Fruit fly (Drosophila melanogaster) whole organism, adult: ENCODE data around the gene CSN3.
A peak's percentile ranks its signal among the peaks of the same experiment; 100 is the strongest.

ENCODE experiments used
- CG11617 ChIP-seq: fragments of 200-800 bp; sonication (Bioruptor generic); optimal IDR thresholded peaks from 2 replicates; lab custom pipeline; 2017; ENCODE audit warnings: mild to moderate bottlenecking, missing biosample characterization, missing genetic modification reagents, missing genetic modification characterization
- CG12768 ChIP-seq: fragments of 200-800 bp; sonication (Bioruptor generic); optimal IDR thresholded peaks from 2 replicates; lab custom pipeline; 2017; ENCODE audit warnings: missing biosample characterization, missing genetic modification characterization, mild to moderate bottlenecking, moderate library complexity, missing genetic modification reagents
- CG14711 ChIP-seq: fragments of 200-800 bp; sonication (Bioruptor generic); optimal IDR thresholded peaks from 2 replicates; lab custom pipeline; 2018; ENCODE audit warnings: missing biosample characterization, mild to moderate bottlenecking, missing genetic modification characterization, moderate library complexity
- CG1620 ChIP-seq: fragments of 200-800 bp; sonication (Bioruptor generic); optimal IDR thresholded peaks from 2 replicates; lab custom pipeline; 2016; ENCODE audit warnings: missing biosample characterization, missing genetic modification characterization
- CG33017 ChIP-seq: fragments of 200-800 bp; sonication (Bioruptor generic); optimal IDR thresholded peaks from 2 replicates; lab custom pipeline; 2018; ENCODE audit warnings: missing biosample characterization, mild to moderate bottlenecking, missing genetic modification characterization, moderate library complexity
- CG5204 ChIP-seq: fragments of 200-800 bp; sonication (Bioruptor generic); optimal IDR thresholded peaks from 2 replicates; lab custom pipeline; 2016; ENCODE audit warnings: missing biosample characterization, missing genetic modification characterization
- CG7045 ChIP-seq: fragments of 200-800 bp; sonication (Bioruptor generic); optimal IDR thresholded peaks from 2 replicates; lab custom pipeline; 2017; ENCODE audit warnings: missing biosample characterization, mild to moderate bottlenecking, missing genetic modification characterization
- CG7101 ChIP-seq: fragments of 200-800 bp; sonication (Bioruptor generic); optimal IDR thresholded peaks from 2 replicates; lab custom pipeline; 2018; ENCODE audit warnings: missing biosample characterization, mild to moderate bottlenecking, missing genetic modification characterization, moderate library complexity
- Clk ChIP-seq: fragments of 200-800 bp; sonication (Bioruptor generic); optimal IDR thresholded peaks from 2 replicates; lab custom pipeline; 2017; ENCODE audit warnings: missing biosample characterization, missing genetic modification characterization
- Crg-1 ChIP-seq: fragments of 200-800 bp; sonication (Bioruptor generic); optimal IDR thresholded peaks from 2 replicates; lab custom pipeline; 2016; ENCODE audit warnings: missing biosample characterization, missing genetic modification characterization
- Hr96 ChIP-seq: fragments of 200-800 bp; sonication (Bioruptor generic); optimal IDR thresholded peaks from 2 replicates; lab custom pipeline; 2016; ENCODE audit warnings: missing biosample characterization, missing genetic modification characterization
- Mnt ChIP-seq: fragments of 200-800 bp; sonication (Bioruptor generic); optimal IDR thresholded peaks from 2 replicates; lab custom pipeline; 2016; ENCODE audit warnings: missing biosample characterization, mild to moderate bottlenecking, missing genetic modification characterization
- bab1 ChIP-seq: fragments of 200-800 bp; sonication (Bioruptor generic); optimal IDR thresholded peaks from 3 replicates; lab custom pipeline; 2019; ENCODE audit warnings: missing biosample characterization, mild to moderate bottlenecking, missing genetic modification characterization, moderate library complexity
- cic ChIP-seq: fragments of 200-800 bp; sonication (Bioruptor generic); optimal IDR thresholded peaks from 2 replicates; lab custom pipeline; 2017; ENCODE audit warnings: missing biosample characterization, mild to moderate bottlenecking, missing genetic modification characterization, moderate library complexity
- cnc ChIP-seq, 2 experiments: fragments of >200 bp; optimal IDR thresholded peaks; 2 replicates each; lab custom pipeline; 2017
- kay ChIP-seq: fragments of 200-800 bp; sonication (Bioruptor generic); peaks from one replicate; lab custom pipeline; 2016; ENCODE audit warnings: missing biosample characterization, missing genetic modification characterization, borderline replicate concordance
- ovo ChIP-seq: fragments of 200-800 bp; sonication (Bioruptor generic); optimal IDR thresholded peaks from 2 replicates; lab custom pipeline; 2016; ENCODE audit warnings: missing biosample characterization, missing genetic modification characterization
- pad ChIP-seq: fragments of 200-800 bp; sonication (Bioruptor generic); optimal IDR thresholded peaks from 3 replicates; lab custom pipeline; 2017; ENCODE audit warnings: missing biosample characterization, missing genetic modification characterization, mild to moderate bottlenecking, moderate library complexity, missing genetic modification reagents
- tj ChIP-seq: fragments of 200-800 bp; sonication (Bioruptor generic); optimal IDR thresholded peaks from 3 replicates; lab custom pipeline; 2017; ENCODE audit warnings: missing biosample characterization, mild to moderate bottlenecking, missing genetic modification characterization, moderate library complexity
- toe ChIP-seq: fragments of 200-800 bp; sonication (Bioruptor generic); optimal IDR thresholded peaks from 2 replicates; lab custom pipeline; 2016; ENCODE audit warnings: missing biosample characterization, missing genetic modification characterization

The CSN3 gene

DNA sequence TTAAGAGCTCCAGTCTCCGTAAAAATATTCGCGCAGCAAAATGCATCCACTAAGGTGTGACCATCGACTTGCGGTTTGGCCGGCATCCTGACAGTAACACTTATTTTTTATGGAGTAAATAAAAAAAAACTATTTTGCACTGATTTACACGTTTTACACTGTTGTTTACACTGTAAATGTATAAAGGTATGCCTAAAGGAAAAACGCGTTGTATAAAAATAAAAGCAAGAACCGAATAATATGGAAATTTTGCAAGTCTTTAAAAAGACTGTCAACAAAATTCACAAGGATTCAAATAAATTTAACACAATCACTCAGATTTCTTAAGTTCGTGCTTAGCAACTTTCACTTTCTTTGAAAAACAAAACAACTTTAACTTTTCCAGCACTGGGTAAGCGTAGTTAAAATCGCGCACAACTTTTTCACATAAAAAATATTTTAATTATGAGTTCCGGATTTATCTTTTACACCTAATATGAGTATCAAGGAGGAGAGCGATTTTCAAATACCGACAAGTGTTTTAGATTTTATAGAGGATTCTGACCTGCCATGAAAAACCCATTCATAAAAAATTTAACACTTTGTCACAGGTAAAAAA, 18.1 kb downstream of the CSN3 start:
- TF ChIP-seq CG33017 (tag; lab: Kevin White, UChicago) (no peak), kay (peak; percentile 65), CG12768 (no peak)

DNA sequence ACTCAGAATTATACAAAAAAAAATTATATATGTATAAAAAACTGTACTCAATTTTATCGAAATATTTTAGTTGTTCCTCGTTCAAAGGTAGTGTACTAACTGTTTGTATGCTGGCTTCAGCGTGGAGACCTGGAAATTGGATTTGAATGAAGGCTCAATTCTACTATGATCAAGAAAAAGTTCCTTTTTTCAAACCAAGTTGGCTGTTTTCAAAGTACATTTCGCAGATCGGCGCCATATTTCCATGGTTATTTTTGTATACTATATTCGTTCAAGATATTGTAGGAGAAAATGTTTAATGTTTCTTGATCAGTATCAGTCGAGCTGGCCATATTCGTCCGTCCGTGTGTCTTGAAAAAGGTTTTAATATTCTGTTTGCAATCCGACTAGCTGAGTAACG, 23.4 kb downstream of the CSN3 start, which contains the start of gene Mst77F:
Mst77F (minus strand) TSS at position 101 of the 400 bp plus-strand sequence.
- TF ChIP-seq Crg-1 (no peak), ovo (GFP tag; lab: Kevin White, UChicago) (no peak), CG33017 (tag; lab: Kevin White, UChicago) (no peak), CG1620 (GFP tag; lab: Kevin White, UChicago) (no peak), cic (GFP tag; lab: Kevin White, UChicago) (no peak), tj (GFP tag; lab: Kevin White, UChicago) (no peak), Clk (no peak), kay (no peak), CG7101 (tag; lab: Kevin White, UChicago) (no peak), CG7045 (GFP tag; lab: Kevin White, UChicago) (no peak), pad (GFP tag; lab: Kevin White, UChicago) (no peak), CG5204 (GFP tag; lab: Kevin White, UChicago) (no peak)

- TF ChIP-seq kay (no peak), tj (GFP tag; lab: Kevin White, UChicago) (no peak), Clk (no peak), toe (GFP tag; lab: Kevin White, UChicago) (no peak), CG7101 (tag; lab: Kevin White, UChicago) (peak; percentile 33), CG7045 (GFP tag; lab: Kevin White, UChicago) (no peak), CG14711 (tag; lab: Kevin White, UChicago) (peak; percentile 25), Mnt (GFP tag; lab: Kevin White, UChicago) (peak; percentile 49), CG33017 (tag; lab: Kevin White, UChicago) (peak; percentile 17), Crg-1 (no peak), CG12768 (peak; percentile 11), cnc (optimal IDR thresholded peaks at IDR 0.05; lab: Kevin White, UChicago) (no peak), pad (GFP tag; lab: Kevin White, UChicago) (peak; percentile 56), cic (GFP tag; lab: Kevin White, UChicago) (peak; percentile 28), CG5204 (GFP tag; lab: Kevin White, UChicago) (no peak), CG1620 (GFP tag; lab: Kevin White, UChicago) (no peak), bab1 (GFP tag; lab: Kevin White, UChicago) (peak; percentile 40), Hr96 (GFP tag; lab: Kevin White, UChicago) (no peak), ovo (GFP tag; lab: Kevin White, UChicago) (no peak), CG11617 (no peak)
These were observed 25.6 kb downstream of the CSN3 start, which contains the start of the genes CG3618 and Pka-R1 for dm6 chr3L:20815666-20816375. CG3618 (minus strand) TSS chr3L:20816075. Pka-R1 (plus strand) TSS chr3L:20816118.

DNA sequence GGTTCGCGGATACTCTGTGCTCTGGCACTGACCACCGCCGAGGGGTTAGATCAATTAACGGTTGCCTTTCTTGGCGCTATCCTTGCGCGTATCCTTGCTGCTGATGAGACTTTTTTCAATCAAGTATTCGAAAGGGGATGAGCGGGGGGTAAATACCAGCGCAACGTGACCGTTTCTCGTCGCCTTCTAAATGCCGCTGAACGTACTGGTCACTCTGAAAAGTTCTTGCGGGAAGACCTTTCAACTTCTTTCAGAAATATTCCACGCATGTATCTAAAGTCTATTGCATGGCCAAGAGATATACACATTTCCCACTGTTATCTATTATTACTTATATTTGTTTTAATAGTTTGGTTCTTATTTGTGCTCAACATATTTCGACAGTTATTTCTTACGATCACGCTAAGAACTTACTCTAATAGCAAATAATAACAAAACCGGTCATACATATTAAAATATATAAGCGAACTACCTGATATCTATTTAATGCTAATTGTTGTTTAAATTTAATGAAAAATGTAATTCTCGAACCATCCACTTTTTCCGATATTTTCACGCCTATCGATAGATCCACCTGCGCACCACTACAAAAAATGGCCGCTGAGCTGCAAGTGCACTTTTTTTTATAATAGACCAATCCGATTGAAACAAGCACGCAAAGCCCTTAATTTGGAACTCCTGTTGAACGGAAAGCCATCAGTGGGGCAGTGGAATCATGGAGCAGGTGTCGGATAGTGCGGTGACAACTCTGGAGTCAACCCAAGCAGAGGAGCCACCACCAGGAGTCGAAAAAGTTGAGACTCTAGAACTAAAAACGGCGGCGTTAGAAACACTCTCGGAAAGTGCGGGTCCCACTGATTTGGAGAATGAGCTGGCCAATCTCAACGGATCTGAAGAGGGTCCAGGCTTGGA, 32.0 kb downstream of the CSN3 start, which contains the start of the genes CG3634 and HIPP1:
CG3634 (minus strand) TSS at position 185 of the 912 bp plus-strand sequence.
HIPP1 (plus strand) TSS at position 582 of the 912 bp plus-strand sequence.
- no peak for TF ChIP-seq Hr96 (GFP tag; lab: Kevin White, UChicago)
- TF ChIP-seq pad (GFP tag; lab: Kevin White, UChicago): no peak
- no peak for TF ChIP-seq CG7101 (tag; lab: Kevin White, UChicago)
- no peak for TF ChIP-seq Crg-1
- TF ChIP-seq CG7045 (GFP tag; lab: Kevin White, UChicago): no peak
- TF ChIP-seq cic (GFP tag; lab: Kevin White, UChicago): no peak
- no peak for TF ChIP-seq CG1620 (GFP tag; lab: Kevin White, UChicago)
- TF ChIP-seq Clk: no peak
- TF ChIP-seq CG12768: no peak
- no peak for TF ChIP-seq bab1 (GFP tag; lab: Kevin White, UChicago)
- no peak for TF ChIP-seq CG33017 (tag; lab: Kevin White, UChicago)
- peak; percentile 25 for TF ChIP-seq tj (GFP tag; lab: Kevin White, UChicago)
- peak; percentile 48 for TF ChIP-seq CG14711 (tag; lab: Kevin White, UChicago)
- TF ChIP-seq toe (GFP tag; lab: Kevin White, UChicago): no peak
- TF ChIP-seq Mnt (GFP tag; lab: Kevin White, UChicago): peak; percentile 6
- TF ChIP-seq cnc (optimal IDR thresholded peaks at IDR 0.05; lab: Kevin White, UChicago): no peak
- TF ChIP-seq kay: no peak
- peak; percentile 16 for TF ChIP-seq CG11617
- no peak for TF ChIP-seq CG5204 (GFP tag; lab: Kevin White, UChicago)

DNA sequence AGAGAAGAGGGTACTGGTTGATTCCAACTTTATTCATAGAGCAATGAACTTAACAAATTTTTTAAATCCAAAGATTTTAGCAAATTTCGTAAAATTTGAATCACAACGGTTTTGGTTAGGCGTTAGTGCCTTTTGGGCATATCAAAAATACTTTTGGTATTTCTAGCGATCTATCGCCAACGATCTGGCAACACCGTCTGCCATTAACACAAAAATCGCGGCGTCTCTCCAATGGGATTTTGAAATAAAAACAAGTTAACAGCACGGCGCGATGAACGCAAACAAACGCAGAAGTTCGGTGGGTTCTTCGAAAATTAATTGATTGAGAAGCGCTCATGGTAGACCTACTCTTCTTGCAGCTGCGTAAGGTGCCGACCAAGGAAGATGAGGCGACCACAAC, 41.2 kb downstream of the CSN3 start, which contains the start of gene Spc105R:
Spc105R (plus strand) TSS at position 203 of the 400 bp plus-strand sequence.
- TF ChIP-seq tj (GFP tag; lab: Kevin White, UChicago) (peak; percentile 2), bab1 (GFP tag; lab: Kevin White, UChicago) (peak; percentile 23), kay (no peak)
